Worm (Caenorhabditis elegans) whole organism, L2 larva: Measurements from ENCODE around the gene ephx-1.

ENCODE experiments used
- egl-27 ChIP-seq: sonication (generic microtip); optimal IDR thresholded peaks from 3 replicates; lab custom pipeline; 2017; ENCODE audit warnings: missing biosample characterization, missing genetic modification reagents, missing genetic modification characterization
- gmeb-1 ChIP-seq: fragments of 150-350 bp; optimal IDR thresholded peaks from 2 replicates; lab custom pipeline; 2014; ENCODE audit warnings: missing biosample characterization, missing genetic modification characterization
- nhr-11 ChIP-seq: fragments of 150-350 bp; optimal IDR thresholded peaks from 2 replicates; lab custom pipeline; 2014; ENCODE audit warnings: missing biosample characterization, missing genetic modification characterization
- nhr-237 ChIP-seq: fragments of 150-350 bp; optimal IDR thresholded peaks from 2 replicates; lab custom pipeline; 2014; ENCODE audit warnings: missing biosample characterization, missing genetic modification characterization
- unc-62 ChIP-seq: fragments of 150-350 bp; optimal IDR thresholded peaks from 2 replicates; lab custom pipeline; 2014; ENCODE audit warnings: missing biosample characterization, missing genetic modification reagents, missing genetic modification characterization

ce11 chrII:4042696-4043095 is 38.0 kb downstream of the ephx-1 start:
- TF ChIP-seq unc-62 (GFP tag; lab: Kevin White, UChicago) (no peak), gmeb-1 (tag; lab: Kevin White, UChicago) (no peak), egl-27 (no peak), nhr-237 (tag; lab: Kevin White, UChicago) (no peak), nhr-11 (tag; lab: Kevin White, UChicago) (no peak)
